Worm (Caenorhabditis elegans) whole organism, L1 larva: ENCODE measurements around the gene ltah-1.2.

ENCODE experiments used
- Y116A8C.19 ChIP-seq: sonication (generic microtip); optimal IDR thresholded peaks from 2 replicates; lab custom pipeline; 2016; ENCODE audit warnings: missing compliant biosample characterization, missing genetic modification characterization, borderline replicate concordance
- blmp-1 ChIP-seq: fragments of 150-350 bp; optimal IDR thresholded peaks from 2 replicates; lab custom pipeline; 2014; ENCODE audit warnings: missing biosample characterization, missing genetic modification characterization
- ceh-8 ChIP-seq: fragments of 200-800 bp; sonication (Bioruptor generic); optimal IDR thresholded peaks from 2 replicates; lab custom pipeline; 2018; ENCODE audit warnings: mild to moderate bottlenecking, missing genetic modification characterization, moderate library complexity, missing compliant biosample characterization
- ceh-90 ChIP-seq: sonication (generic microtip); optimal IDR thresholded peaks from 2 replicates; lab custom pipeline; 2016; ENCODE audit warnings: missing genetic modification characterization, missing compliant biosample characterization
- dpl-1 ChIP-seq, 3 experiments: fragments of 150-350 bp in 2 of 3; sonication (generic microtip) in 1 of 3; optimal IDR thresholded peaks; 2 replicates each; lab custom pipeline; 2014 to 2017; ENCODE audit warnings: missing biosample characterization in 3 of 3, missing genetic modification characterization in 3 of 3, missing genetic modification reagents in 3 of 3
- efl-1 ChIP-seq, 4 experiments: fragments of 150-350 bp; optimal IDR thresholded peaks in 3 of 4; peaks in 1 of 4; 1 replicate in 1 of 4; 2 replicates in 3 of 4; lab custom pipeline; 2014; ENCODE audit warnings: missing biosample characterization in 2 of 4, missing genetic modification characterization in 2 of 4, missing genetic modification reagents in 2 of 4
- elt-3 ChIP-seq, 6 experiments: fragments of 150-350 bp in 1 of 6; sonication (generic microtip); optimal IDR thresholded peaks; 2 replicates each; lab custom pipeline; 2017 to 2018; ENCODE audit warnings: missing biosample characterization in 6 of 6, missing genetic modification characterization in 6 of 6, inconsistent platforms in 1 of 6
- fkh-4 ChIP-seq: sonication (generic microtip); optimal IDR thresholded peaks from 2 replicates; lab custom pipeline; 2016; ENCODE audit warnings: missing compliant biosample characterization, missing genetic modification characterization, borderline replicate concordance
- fos-1 ChIP-seq: fragments of 150-350 bp; optimal IDR thresholded peaks from 2 replicates; lab custom pipeline; 2014; ENCODE audit warnings: missing biosample characterization, missing genetic modification characterization
- hlh-17 ChIP-seq: fragments of 200-800 bp; sonication (Bioruptor generic); optimal IDR thresholded peaks from 2 replicates; lab custom pipeline; 2018; ENCODE audit warnings: missing genetic modification characterization, mild to moderate bottlenecking, missing compliant biosample characterization, moderate library complexity, borderline replicate concordance
- hlh-4 ChIP-seq: sonication (generic microtip); optimal IDR thresholded peaks from 2 replicates; lab custom pipeline; 2016; ENCODE audit warnings: mild to moderate bottlenecking, missing genetic modification characterization, missing compliant biosample characterization
- isw-1 ChIP-seq: fragments of 200-800 bp; sonication (Bioruptor generic); IDR thresholded peaks from 2 replicates; pipeline ENCODE4 v1.3.6; 2022; ENCODE audit warnings: missing genetic modification characterization, missing compliant biosample characterization
- lin-13 ChIP-seq: fragments of 150-350 bp; optimal IDR thresholded peaks from 2 replicates; lab custom pipeline; 2014; ENCODE audit warnings: missing biosample characterization, missing genetic modification reagents, missing genetic modification characterization
- lin-14 ChIP-seq: fragments of 200-800 bp; sonication (Bioruptor generic); optimal IDR thresholded peaks from 2 replicates; lab custom pipeline; 2018; ENCODE audit warnings: mild to moderate bottlenecking, missing genetic modification characterization, moderate library complexity, missing compliant biosample characterization
- lin-35 ChIP-seq, 2 experiments: fragments of 150-350 bp; optimal IDR thresholded peaks; 2 replicates each; lab custom pipeline; 2014; ENCODE audit warnings: missing biosample characterization in 2 of 2, missing genetic modification characterization in 2 of 2, missing genetic modification reagents in 2 of 2
- lin-39 ChIP-seq: fragments of 150-350 bp; optimal IDR thresholded peaks from 2 replicates; lab custom pipeline; 2014; ENCODE audit warnings: missing biosample characterization, missing genetic modification reagents, missing genetic modification characterization
- lir-3 ChIP-seq: sonication (generic microtip); optimal IDR thresholded peaks from 2 replicates; lab custom pipeline; 2016; ENCODE audit warnings: mild to moderate bottlenecking, missing genetic modification characterization, moderate library complexity, missing compliant biosample characterization; ENCODE audit not compliant: poor library complexity
- lsy-2 ChIP-seq, 2 experiments: fragments of 150-350 bp; optimal IDR thresholded peaks; 2 replicates each; lab custom pipeline; 2014; ENCODE audit warnings: missing biosample characterization in 2 of 2, missing genetic modification characterization in 2 of 2
- mab-9 ChIP-seq: fragments of 200-800 bp; sonication (Bioruptor generic); IDR thresholded peaks from 2 replicates; pipeline ENCODE4 v1.3.6; 2022; ENCODE audit warnings: missing genetic modification reagents, missing genetic modification characterization, missing compliant biosample characterization
- mdl-1 ChIP-seq, 2 experiments: fragments of 150-350 bp; optimal IDR thresholded peaks; 2 replicates each; lab custom pipeline; 2014 to 2017; ENCODE audit warnings: missing biosample characterization in 2 of 2, missing genetic modification characterization in 2 of 2, inconsistent platforms in 1 of 2
- mef-2 ChIP-seq: fragments of 150-350 bp; optimal IDR thresholded peaks from 2 replicates; lab custom pipeline; 2014; ENCODE audit warnings: missing biosample characterization, missing genetic modification characterization
- nhr-11 ChIP-seq: fragments of 150-350 bp; optimal IDR thresholded peaks from 2 replicates; lab custom pipeline; 2014; ENCODE audit warnings: missing biosample characterization, missing genetic modification characterization
- nhr-28 ChIP-seq: fragments of 150-350 bp; optimal IDR thresholded peaks from 2 replicates; lab custom pipeline; 2014; ENCODE audit warnings: missing biosample characterization, missing genetic modification characterization
- nhr-47 ChIP-seq: sonication (generic microtip); optimal IDR thresholded peaks from 2 replicates; lab custom pipeline; 2016; ENCODE audit warnings: mild to moderate bottlenecking, missing genetic modification characterization, moderate library complexity, missing compliant biosample characterization
- nhr-85 ChIP-seq: sonication (generic microtip); peaks from one replicate; lab custom pipeline; 2016; ENCODE audit warnings: missing genetic modification characterization, inconsistent platforms, missing compliant biosample characterization
- pax-3 ChIP-seq: fragments of 200-800 bp; sonication (Bioruptor generic); optimal IDR thresholded peaks from 2 replicates; lab custom pipeline; 2018; ENCODE audit warnings: mild to moderate bottlenecking, missing genetic modification characterization, moderate library complexity, missing compliant biosample characterization
- skn-1 ChIP-seq: fragments of 150-350 bp; optimal IDR thresholded peaks from 2 replicates; lab custom pipeline; 2014; ENCODE audit warnings: missing biosample characterization, missing genetic modification characterization
- snpc-4 ChIP-seq: fragments of 150-350 bp; optimal IDR thresholded peaks from 2 replicates; lab custom pipeline; 2014; ENCODE audit warnings: missing biosample characterization, missing genetic modification characterization
- sox-4 ChIP-seq: sonication (generic microtip); optimal IDR thresholded peaks from 2 replicates; lab custom pipeline; 2016; ENCODE audit warnings: missing genetic modification characterization, missing compliant biosample characterization
- sup-37 ChIP-seq: fragments of 200-800 bp; sonication (Bioruptor generic); optimal IDR thresholded peaks from 2 replicates; lab custom pipeline; 2018; ENCODE audit warnings: mild to moderate bottlenecking, missing genetic modification characterization, missing compliant biosample characterization
- swsn-7 ChIP-seq: sonication (generic microtip); optimal IDR thresholded peaks from 2 replicates; lab custom pipeline; 2016; ENCODE audit warnings: missing genetic modification characterization, missing compliant biosample characterization
- unc-130 ChIP-seq: fragments of 150-350 bp; optimal IDR thresholded peaks from 2 replicates; lab custom pipeline; 2017; ENCODE audit warnings: missing biosample characterization, missing genetic modification characterization, inconsistent platforms
- unc-30 ChIP-seq: sonication (generic microtip); optimal IDR thresholded peaks from 2 replicates; lab custom pipeline; 2017; ENCODE audit warnings: missing biosample characterization, missing genetic modification characterization
- unc-62 ChIP-seq: fragments of 150-350 bp; optimal IDR thresholded peaks from 2 replicates; lab custom pipeline; 2014; ENCODE audit warnings: missing biosample characterization, missing genetic modification reagents, missing genetic modification characterization
- ztf-11 ChIP-seq, 2 experiments: sonication (generic microtip); optimal IDR thresholded peaks; 2 replicates each; lab custom pipeline; 2016 to 2017; ENCODE audit warnings: missing genetic modification characterization in 2 of 2, missing biosample characterization in 1 of 2, missing compliant biosample characterization in 1 of 2
- ztf-4 ChIP-seq: fragments of 150-350 bp; optimal IDR thresholded peaks from 2 replicates; lab custom pipeline; 2014; ENCODE audit warnings: missing biosample characterization, missing genetic modification characterization

ltah-1.2 gene

DNA sequence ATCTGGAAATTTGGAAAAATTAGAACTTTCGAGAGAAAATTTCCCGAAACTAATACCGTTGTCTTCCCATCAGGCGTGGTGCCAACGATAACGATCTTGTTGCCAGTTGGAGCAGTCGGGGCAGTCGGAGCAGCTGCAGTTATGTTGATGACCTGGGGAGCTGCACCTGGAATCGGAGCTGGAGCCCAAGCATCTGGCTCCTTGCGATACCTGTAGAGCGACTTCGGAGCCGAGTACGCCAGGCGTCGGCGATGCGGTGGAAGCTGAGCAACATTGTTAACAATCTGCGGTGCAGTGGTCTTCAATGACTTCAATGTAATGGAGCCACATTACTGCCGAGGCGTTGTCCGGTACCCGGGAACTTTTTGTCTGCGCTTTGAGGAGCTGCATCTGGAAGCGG is 11.0 kb downstream of the ltah-1.2 start:
- TF ChIP-seq isw-1 (GFP tag; lab: Robert Waterston, UW) (no peak), pax-3 (no peak), lin-13 (GFP tag; lab: Kevin White, UChicago) (no peak), skn-1 (tag; lab: Kevin White, UChicago) (no peak), snpc-4 (tag; lab: Kevin White, UChicago) (no peak), nhr-28 (tag; lab: Kevin White, UChicago) (no peak), nhr-11 (tag; lab: Kevin White, UChicago) (no peak), ceh-90 (tag; lab: Kevin White, UChicago) (no peak), unc-130 (tag; lab: Kevin White, UChicago) (no peak), unc-30 (tag; lab: Kevin White, UChicago) (no peak), sox-4 (no peak), ztf-4 (tag; lab: Kevin White, UChicago) (no peak)
- TF ChIP-seq, all 84 proteins: peak for 0

DNA sequence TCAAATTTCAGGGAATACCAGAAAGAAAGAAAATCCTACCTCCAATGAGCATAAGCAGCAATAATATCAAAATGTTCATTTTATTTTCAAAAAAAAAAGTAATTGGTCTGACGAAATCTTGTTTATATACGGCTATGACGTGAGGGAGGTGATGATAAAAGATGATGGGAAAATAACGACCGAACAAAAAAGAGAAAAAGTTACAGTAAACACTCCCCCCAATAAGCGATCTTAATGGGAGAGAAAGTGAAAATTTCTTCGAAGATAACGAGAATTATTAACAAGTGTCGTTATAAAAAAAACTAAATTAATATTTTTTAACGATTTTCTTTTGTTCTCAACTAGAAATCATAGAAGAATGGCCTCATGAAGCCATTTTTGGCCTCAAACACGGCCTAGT is 12.9 kb downstream of the ltah-1.2 start, which contains the start of gene Y37E11B.7:
Y37E11B.7 (minus strand) TSS at position 207 of the 400 bp plus-strand sequence.
- TF ChIP-seq nhr-85 (tag; lab: Kevin White, UChicago) (peak; percentile 33), mef-2 (tag; lab: Kevin White, UChicago) (no peak), blmp-1 (tag; lab: Kevin White, UChicago) (peak; percentile 85), efl-1 (optimal IDR thresholded peaks at IDR 0.05; lab: Kevin White, UChicago) (no peak), efl-1 (GFP tag; optimal IDR thresholded peaks at IDR 0.05 in 1 of 2; lab: Kevin White, UChicago) (peak in 1 of 2 experiments; percentile 74), ceh-8 (GFP tag; lab: Kevin White, UChicago) (no peak), elt-3 (tag; optimal IDR thresholded peaks at IDR 0.05; lab: Kevin White, UChicago) (peak in 1 of 6 experiments; percentile 23)

DNA sequence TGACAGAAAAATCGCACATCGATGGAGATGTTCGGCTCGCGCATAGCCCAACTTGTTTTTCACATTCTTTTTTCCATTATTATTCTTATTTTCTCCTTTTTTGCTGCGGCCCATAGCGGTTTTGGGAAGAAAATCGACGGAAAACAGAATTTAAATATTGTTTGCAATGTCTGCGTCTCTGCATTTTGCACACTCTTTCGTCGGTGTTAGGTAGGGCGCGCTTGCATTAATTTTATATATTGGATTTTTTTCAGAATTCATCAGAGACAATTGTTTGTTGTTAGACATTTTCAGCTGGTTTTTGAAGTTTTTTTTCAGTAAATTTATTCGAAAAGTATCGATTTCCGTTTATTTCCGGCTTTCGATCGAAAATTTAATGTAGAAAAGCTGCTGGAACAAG is 13.7 kb downstream of the ltah-1.2 start, which contains the start of gene Y37E11B.6:
Y37E11B.6 (minus strand) TSS at position 181 of the 400 bp plus-strand sequence.
- TF ChIP-seq efl-1 (optimal IDR thresholded peaks at IDR 0.05; lab: Kevin White, UChicago): peak; percentile 24 to 50
- TF ChIP-seq efl-1 (GFP tag; optimal IDR thresholded peaks at IDR 0.05 in 1 of 2; lab: Kevin White, UChicago): peak; percentile 51 to 82
- peak in 1 of 3 experiments; percentile 44 for TF ChIP-seq dpl-1 (GFP tag; optimal IDR thresholded peaks at IDR 0.05; lab: Kevin White, UChicago)
- TF ChIP-seq ceh-8 (GFP tag; lab: Kevin White, UChicago): no peak
- TF ChIP-seq nhr-47 (tag; lab: Kevin White, UChicago): no peak
- peak; percentile 18 for TF ChIP-seq blmp-1 (tag; lab: Kevin White, UChicago)
- TF ChIP-seq lsy-2 (tag; optimal IDR thresholded peaks at IDR 0.05; lab: Kevin White, UChicago): peak in 1 of 2 experiments; percentile 17
- TF ChIP-seq lin-35 (GFP tag; optimal IDR thresholded peaks at IDR 0.05; lab: Kevin White, UChicago): peak; percentile 4 to 13
- no peak for TF ChIP-seq fos-1 (tag; lab: Kevin White, UChicago)
- no peak for TF ChIP-seq swsn-7 (tag; lab: Kevin White, UChicago)
- peak; percentile 40 for TF ChIP-seq nhr-85 (tag; lab: Kevin White, UChicago)
- no peak for TF ChIP-seq ztf-11 (tag; optimal IDR thresholded peaks at IDR 0.05; lab: Kevin White, UChicago)
- TF ChIP-seq Y116A8C.19 (tag; lab: Kevin White, UChicago): no peak
- no peak for TF ChIP-seq hlh-17
- TF ChIP-seq, all 84 proteins: peak for 6

DNA sequence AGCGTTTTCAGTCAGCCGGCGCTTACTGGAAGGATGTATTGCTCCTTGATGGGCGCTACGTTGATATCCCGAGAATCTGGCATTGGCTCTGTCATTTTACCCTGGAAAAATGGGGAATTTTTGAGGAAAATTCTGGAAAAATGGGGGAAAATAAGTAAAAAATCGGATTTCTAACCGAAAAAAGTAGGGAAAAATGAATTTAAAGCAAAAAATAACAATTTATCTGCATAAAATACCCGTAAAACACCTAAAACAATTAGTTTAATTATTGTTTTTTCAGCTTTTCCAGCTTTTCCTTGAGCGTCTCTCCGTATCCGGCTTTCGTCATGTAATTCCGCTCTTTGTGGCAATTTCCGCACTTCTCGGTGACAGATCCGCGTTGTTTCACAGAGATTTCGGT is 14.4 kb downstream of the ltah-1.2 start, which contains the start of gene Y37E11B.5:
Y37E11B.5 (minus strand) TSS at position 101 of the 400 bp plus-strand sequence.
- TF ChIP-seq lir-3 (tag; lab: Kevin White, UChicago) (no peak), swsn-7 (tag; lab: Kevin White, UChicago) (no peak), hlh-4 (tag; lab: Kevin White, UChicago) (no peak), lin-39 (tag; lab: Kevin White, UChicago) (no peak), mdl-1 (tag; optimal IDR thresholded peaks at IDR 0.05; lab: Kevin White, UChicago) (no peak), unc-62 (GFP tag; lab: Kevin White, UChicago) (no peak), lin-14 (GFP tag; lab: Kevin White, UChicago) (no peak), mab-9 (GFP tag; lab: Robert Waterston, UW) (no peak), sup-37 (GFP tag; lab: Kevin White, UChicago) (no peak), Y116A8C.19 (tag; lab: Kevin White, UChicago) (no peak), unc-30 (tag; lab: Kevin White, UChicago) (no peak), fkh-4 (no peak)
